Worm (Caenorhabditis elegans) whole organism, L4/young adult: Measurements from ENCODE around the gene drh-1.

ENCODE experiments used
- W03F9.2 ChIP-seq: fragments of 150-350 bp; optimal IDR thresholded peaks from 2 replicates; lab custom pipeline; 2014; ENCODE audit warnings: missing biosample characterization, missing genetic modification characterization
- dao-5 ChIP-seq: sonication (generic microtip); optimal IDR thresholded peaks from 2 replicates; lab custom pipeline; 2016; ENCODE audit warnings: missing genotype, missing genetic modification characterization, moderate library complexity, missing compliant biosample characterization
- him-1 ChIP-seq: sonication (generic microtip); optimal IDR thresholded peaks from 2 replicates; lab custom pipeline; 2016; ENCODE audit warnings: missing genotype, missing genetic modification reagents, missing genetic modification characterization, missing compliant biosample characterization

ce11 chrIV:6601213-6601724 lies 11.9 kb downstream of the drh-1 start, which contains the start of gene sup-36:
- TF ChIP-seq him-1 (tag; lab: Kevin White, UChicago) (no peak), W03F9.2 (tag; lab: Kevin White, UChicago) (no peak), dao-5 (tag; lab: Kevin White, UChicago) (no peak)
